Worm (Caenorhabditis elegans) whole organism, late embryonic: ENCODE results near the gene Y27F2A.11.
"Not testable (repeated sequence)": the region's sequence is repeated elsewhere in the genome, so short reads cannot be mapped to it uniquely, and the experiment has no call there.

ENCODE experiments used
- ceh-14 ChIP-seq: sonication (generic microtip); optimal IDR thresholded peaks from 2 replicates; lab custom pipeline; 2016; ENCODE audit warnings: missing genotype, missing genetic modification characterization, missing compliant biosample characterization
- che-1 ChIP-seq: sonication (generic microtip); optimal IDR thresholded peaks from 2 replicates; lab custom pipeline; 2016; ENCODE audit warnings: mild to moderate bottlenecking, missing genetic modification characterization, missing compliant biosample characterization
- dve-1 ChIP-seq: sonication (generic microtip); optimal IDR thresholded peaks from 2 replicates; lab custom pipeline; 2017; ENCODE audit warnings: antibody characterized with exemption, mild to moderate bottlenecking, missing genetic modification characterization, missing compliant biosample characterization
- ets-4 ChIP-seq: sonication (generic microtip); optimal IDR thresholded peaks from 2 replicates; lab custom pipeline; 2016; ENCODE audit warnings: missing genetic modification characterization, missing compliant biosample characterization
- fkh-10 ChIP-seq: fragments of 150-350 bp; optimal IDR thresholded peaks from 2 replicates; lab custom pipeline; 2014; ENCODE audit warnings: missing biosample characterization, missing genetic modification reagents, missing genetic modification characterization
- hlh-15 ChIP-seq: sonication (generic microtip); optimal IDR thresholded peaks from 2 replicates; lab custom pipeline; 2016; ENCODE audit warnings: missing genetic modification characterization, missing compliant biosample characterization
- nfya-1 ChIP-seq: sonication (generic microtip); optimal IDR thresholded peaks from 2 replicates; lab custom pipeline; 2017; ENCODE audit warnings: missing genetic modification characterization, mild to moderate bottlenecking, missing compliant biosample characterization, antibody characterized with exemption, moderate library complexity
- nhr-11 ChIP-seq: fragments of 150-350 bp; optimal IDR thresholded peaks from 2 replicates; lab custom pipeline; 2014; ENCODE audit warnings: missing biosample characterization, missing genetic modification characterization
- odd-2 ChIP-seq: sonication (generic microtip); optimal IDR thresholded peaks from 2 replicates; lab custom pipeline; 2017; ENCODE audit warnings: antibody characterized with exemption, mild to moderate bottlenecking, missing genetic modification characterization, missing compliant biosample characterization
- pag-3 ChIP-seq: sonication (generic microtip); optimal IDR thresholded peaks from 2 replicates; lab custom pipeline; 2016; ENCODE audit warnings: missing compliant biosample characterization, missing genetic modification characterization, borderline replicate concordance
- pha-4 ChIP-seq: fragments of 150-350 bp; optimal IDR thresholded peaks from 2 replicates; lab custom pipeline; 2018; ENCODE audit warnings: missing biosample characterization, missing genetic modification reagents, missing genetic modification characterization
- sox-2 ChIP-seq: fragments of 200-800 bp; sonication (Bioruptor generic); IDR thresholded peaks from 2 replicates; pipeline ENCODE4 v1.3.6; 2022; ENCODE audit warnings: missing genetic modification reagents, missing genetic modification characterization, missing compliant biosample characterization
- tbx-7 ChIP-seq: sonication (generic microtip); optimal IDR thresholded peaks from 2 replicates; lab custom pipeline; 2016; ENCODE audit warnings: missing genotype, missing genetic modification characterization, missing compliant biosample characterization
- unc-3 ChIP-seq, 2 experiments: fragments of 200-800 bp in 1 of 2; sonication (Bioruptor generic) in 1 of 2; sonication (generic microtip) in 1 of 2; conservative IDR thresholded peaks in 1 of 2; optimal IDR thresholded peaks in 1 of 2; 2 replicates each; pipeline versions ENCODE4 v1.3.6 to Lab custom; 2016 to 2022; ENCODE audit warnings: missing compliant biosample characterization in 2 of 2, missing genetic modification characterization in 2 of 2, missing genetic modification reagents in 1 of 2

DNA sequence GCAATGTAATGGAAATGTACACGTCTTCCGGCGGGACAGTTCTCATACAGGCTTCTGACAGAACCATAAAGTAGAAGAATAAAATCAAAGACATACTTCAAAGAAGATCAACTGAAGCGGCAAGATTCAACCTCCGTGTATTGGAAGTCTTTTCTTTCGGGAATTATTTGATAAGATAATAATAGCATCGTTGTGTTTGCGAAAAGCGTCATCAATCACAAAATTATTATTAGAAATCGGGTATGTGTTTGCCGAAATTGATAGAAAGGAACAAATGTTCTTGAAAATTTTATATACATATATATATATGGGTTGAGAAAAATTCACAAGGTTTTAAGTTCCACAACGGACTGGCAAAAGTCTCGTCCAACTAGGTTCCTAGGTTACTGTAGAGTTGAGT, 2.4 kb downstream of the Y27F2A.11 start, which contains the start of gene Y27F2A.9:
- not testable (repeated sequence) for TF ChIP-seq tbx-7; unc-3 (GFP tag; conservative IDR thresholded peaks at IDR 0.05; lab: Robert Waterston, UW); unc-3 (tag; optimal IDR thresholded peaks at IDR 0.05; lab: Kevin White, UChicago); fkh-10 (GFP tag; lab: Kevin White, UChicago); hlh-15 (tag; lab: Kevin White, UChicago); odd-2 (tag; lab: Kevin White, UChicago); che-1 (tag; lab: Kevin White, UChicago); nfya-1 (tag; lab: Kevin White, UChicago); dve-1; nhr-11 (tag; lab: Kevin White, UChicago); pha-4 (tag; lab: Kevin White, UChicago); pag-3 (tag; lab: Kevin White, UChicago); sox-2; ets-4; ceh-14
